Worm (Caenorhabditis elegans): Measurements from ENCODE around the gene F53F1.4.

DNA sequence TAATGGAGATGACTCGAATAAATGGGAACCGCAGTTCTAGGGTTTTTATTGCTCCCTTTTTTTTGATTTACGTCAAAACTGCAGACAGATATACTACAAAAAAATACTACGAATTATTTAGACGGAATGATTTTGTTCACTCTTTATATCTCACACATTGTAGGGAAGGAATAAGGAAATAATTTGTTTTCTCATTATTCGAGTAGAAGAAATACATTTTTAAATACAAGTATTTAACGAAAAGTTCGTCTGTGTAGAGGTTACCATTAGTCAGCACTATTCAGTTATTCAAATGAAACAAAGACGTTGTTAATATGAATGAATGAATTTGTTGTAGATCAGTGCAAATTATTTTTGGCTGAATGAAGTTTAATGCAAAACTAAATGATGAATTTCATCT, 15.9 kb downstream of the F53F1.4 start, which contains the start of gene srd-18:
- TF ChIP-seq rnt-1 (tag; optimal IDR thresholded peaks at IDR 0.05): no peak
- no peak for TF ChIP-seq lir-3 (tag; optimal IDR thresholded peaks at IDR 0.05; ENCODE audit: poor library complexity)
- TF ChIP-seq fkh-8 (tag; optimal IDR thresholded peaks at IDR 0.05): no peak
- TF ChIP-seq alr-1 (tag; optimal IDR thresholded peaks at IDR 0.05; ENCODE audit: borderline replicate concordance): no peak
- no peak for TF ChIP-seq F16B12.6 (tag; optimal IDR thresholded peaks at IDR 0.05)
- TF ChIP-seq sox-4 (tag; optimal IDR thresholded peaks at IDR 0.05): no peak
- no peak for TF ChIP-seq pag-3 (tag; optimal IDR thresholded peaks at IDR 0.05; ENCODE audit: borderline replicate concordance, insufficient read depth)
- no peak for TF ChIP-seq blmp-1 (tag; optimal IDR thresholded peaks at IDR 0.05)
- no peak for TF ChIP-seq ztf-11 (tag; optimal IDR thresholded peaks at IDR 0.05)
- no peak for TF ChIP-seq mab-9 (GFP tag; IDR thresholded peaks at IDR 0.05)
- TF ChIP-seq snpc-4 (tag; optimal IDR thresholded peaks at IDR 0.05): no peak
- TF ChIP-seq unc-98 (GFP tag; IDR thresholded peaks at IDR 0.05): no peak
- TF ChIP-seq elt-2 (tag; optimal IDR thresholded peaks at IDR 0.05): no peak
- no peak for TF ChIP-seq ama-1 (optimal IDR thresholded peaks at IDR 0.05)

Data from whole organism, L1 larva.